Worm (Caenorhabditis elegans) whole organism, late embryonic: ENCODE data around the gene C25A8.5.
A peak's percentile ranks its signal among the peaks of the same experiment; 100 is the strongest.

ENCODE experiments used
- C38D4.7 ChIP-seq: fragments of 200-800 bp; sonication (Bioruptor generic); optimal IDR thresholded peaks from 2 replicates; lab custom pipeline; 2018; ENCODE audit warnings: mild to moderate bottlenecking, missing genetic modification characterization, moderate library complexity, missing compliant biosample characterization
- F13H6.1 ChIP-seq: sonication (generic microtip); optimal IDR thresholded peaks from 2 replicates; lab custom pipeline; 2016; ENCODE audit warnings: missing genetic modification characterization, missing compliant biosample characterization
- K09A11.1 ChIP-seq: sonication (generic microtip); optimal IDR thresholded peaks from 2 replicates; lab custom pipeline; 2017; ENCODE audit warnings: antibody characterized with exemption, mild to moderate bottlenecking, missing genetic modification characterization, missing compliant biosample characterization; ENCODE audit not compliant: insufficient read depth
- T23F11.4 ChIP-seq: fragments of 200-800 bp; sonication (Bioruptor generic); optimal IDR thresholded peaks from 2 replicates; lab custom pipeline; 2018; ENCODE audit warnings: mild to moderate bottlenecking, missing genetic modification characterization, missing compliant biosample characterization
- Y22D7AL.16 ChIP-seq: sonication (generic microtip); optimal IDR thresholded peaks from 2 replicates; lab custom pipeline; 2016; ENCODE audit warnings: missing genetic modification characterization, missing compliant biosample characterization
- ama-1 ChIP-seq: fragments of 150-350 bp; optimal IDR thresholded peaks from 2 replicates; lab custom pipeline; 2014
- ceh-19 ChIP-seq: fragments of 200-800 bp; sonication (Bioruptor generic); optimal IDR thresholded peaks from 2 replicates; lab custom pipeline; 2018; ENCODE audit warnings: mild to moderate bottlenecking, missing genetic modification characterization, missing compliant biosample characterization
- ceh-2 ChIP-seq: sonication (generic microtip); optimal IDR thresholded peaks from 2 replicates; lab custom pipeline; 2016; ENCODE audit warnings: missing genotype, missing genetic modification characterization, missing compliant biosample characterization
- ceh-22 ChIP-seq: sonication (generic microtip); optimal IDR thresholded peaks from 2 replicates; lab custom pipeline; 2017; ENCODE audit warnings: missing biosample characterization, missing genetic modification characterization
- ceh-24 ChIP-seq: sonication (generic microtip); optimal IDR thresholded peaks from 2 replicates; lab custom pipeline; 2016; ENCODE audit warnings: mild to moderate bottlenecking, missing genetic modification characterization, missing compliant biosample characterization
- ceh-31 ChIP-seq: sonication (generic microtip); optimal IDR thresholded peaks from 2 replicates; lab custom pipeline; 2016; ENCODE audit warnings: missing genetic modification characterization, missing compliant biosample characterization
- ceh-48 ChIP-seq: sonication (generic microtip); optimal IDR thresholded peaks from 2 replicates; lab custom pipeline; 2016; ENCODE audit warnings: missing genetic modification characterization, inconsistent platforms, missing compliant biosample characterization
- ceh-6 ChIP-seq: fragments of 200-800 bp; sonication (Bioruptor generic); optimal IDR thresholded peaks from 2 replicates; lab custom pipeline; 2018; ENCODE audit warnings: mild to moderate bottlenecking, missing genetic modification characterization, missing compliant biosample characterization
- ceh-9 ChIP-seq: sonication (generic microtip); optimal IDR thresholded peaks from 2 replicates; lab custom pipeline; 2016; ENCODE audit warnings: mild to moderate bottlenecking, missing genetic modification characterization, inconsistent platforms, missing compliant biosample characterization
- elt-2 ChIP-seq: sonication (generic microtip); optimal IDR thresholded peaks from 2 replicates; lab custom pipeline; 2016; ENCODE audit warnings: missing genetic modification reagents, missing genetic modification characterization, missing compliant biosample characterization
- elt-4 ChIP-seq: sonication (generic microtip); optimal IDR thresholded peaks from 2 replicates; lab custom pipeline; 2016; ENCODE audit warnings: missing genetic modification characterization, missing compliant biosample characterization
- eyg-1 ChIP-seq: sonication (generic microtip); optimal IDR thresholded peaks from 2 replicates; lab custom pipeline; 2016; ENCODE audit warnings: missing genotype, missing genetic modification characterization, missing compliant biosample characterization
- fax-1 ChIP-seq: sonication (generic microtip); optimal IDR thresholded peaks from 2 replicates; lab custom pipeline; 2016; ENCODE audit warnings: missing genotype, missing genetic modification characterization, missing compliant biosample characterization
- fkh-10 ChIP-seq: fragments of 150-350 bp; optimal IDR thresholded peaks from 2 replicates; lab custom pipeline; 2014; ENCODE audit warnings: missing biosample characterization, missing genetic modification reagents, missing genetic modification characterization
- hlh-13 ChIP-seq: fragments of 200-800 bp; sonication (Bioruptor generic); optimal IDR thresholded peaks from 2 replicates; lab custom pipeline; 2018; ENCODE audit warnings: mild to moderate bottlenecking, missing genetic modification characterization, missing compliant biosample characterization
- hlh-15 ChIP-seq: sonication (generic microtip); optimal IDR thresholded peaks from 2 replicates; lab custom pipeline; 2016; ENCODE audit warnings: missing genetic modification characterization, missing compliant biosample characterization
- hlh-6 ChIP-seq: sonication (generic microtip); optimal IDR thresholded peaks from 2 replicates; lab custom pipeline; 2016; ENCODE audit warnings: missing genotype, missing genetic modification characterization, missing compliant biosample characterization
- lin-11 ChIP-seq: fragments of 200-800 bp; sonication (Bioruptor generic); optimal IDR thresholded peaks from 2 replicates; lab custom pipeline; 2018; ENCODE audit warnings: mild to moderate bottlenecking, missing genetic modification characterization, missing compliant biosample characterization
- nfya-1 ChIP-seq: sonication (generic microtip); optimal IDR thresholded peaks from 2 replicates; lab custom pipeline; 2017; ENCODE audit warnings: missing genetic modification characterization, mild to moderate bottlenecking, missing compliant biosample characterization, antibody characterized with exemption, moderate library complexity
- nhr-11 ChIP-seq: fragments of 150-350 bp; optimal IDR thresholded peaks from 2 replicates; lab custom pipeline; 2014; ENCODE audit warnings: missing biosample characterization, missing genetic modification characterization
- odd-2 ChIP-seq: sonication (generic microtip); optimal IDR thresholded peaks from 2 replicates; lab custom pipeline; 2017; ENCODE audit warnings: antibody characterized with exemption, mild to moderate bottlenecking, missing genetic modification characterization, missing compliant biosample characterization
- pat-9 ChIP-seq: fragments of 200-800 bp; sonication (Bioruptor generic); optimal IDR thresholded peaks from 2 replicates; lab custom pipeline; 2018; ENCODE audit warnings: mild to moderate bottlenecking, missing genetic modification characterization, moderate library complexity, missing compliant biosample characterization
- pax-1 ChIP-seq: fragments of 150-350 bp; optimal IDR thresholded peaks from 2 replicates; lab custom pipeline; 2014; ENCODE audit warnings: missing biosample characterization, missing genetic modification characterization
- pha-2 ChIP-seq: sonication (generic microtip); optimal IDR thresholded peaks from 2 replicates; lab custom pipeline; 2017; ENCODE audit warnings: mild to moderate bottlenecking, missing genetic modification characterization, missing compliant biosample characterization
- pha-4 ChIP-seq: fragments of 150-350 bp; optimal IDR thresholded peaks from 2 replicates; lab custom pipeline; 2018; ENCODE audit warnings: missing biosample characterization, missing genetic modification reagents, missing genetic modification characterization
- pqm-1 ChIP-seq: sonication (generic microtip); optimal IDR thresholded peaks from 2 replicates; lab custom pipeline; 2016; ENCODE audit warnings: missing genetic modification characterization, missing compliant biosample characterization
- pros-1 ChIP-seq: fragments of 150-350 bp; optimal IDR thresholded peaks from 2 replicates; lab custom pipeline; 2014; ENCODE audit warnings: missing biosample characterization, missing genetic modification reagents, missing genetic modification characterization
- ref-2 ChIP-seq: sonication (generic microtip); optimal IDR thresholded peaks from 2 replicates; lab custom pipeline; 2016; ENCODE audit warnings: missing genetic modification characterization, missing compliant biosample characterization
- rnt-1 ChIP-seq: sonication (generic microtip); optimal IDR thresholded peaks from 2 replicates; lab custom pipeline; 2016; ENCODE audit warnings: missing genetic modification characterization, missing compliant biosample characterization
- sox-4 ChIP-seq: sonication (generic microtip); optimal IDR thresholded peaks from 2 replicates; lab custom pipeline; 2017; ENCODE audit warnings: mild to moderate bottlenecking, missing genetic modification characterization, inconsistent platforms, missing compliant biosample characterization
- syd-9 ChIP-seq: sonication (generic microtip); optimal IDR thresholded peaks from 2 replicates; lab custom pipeline; 2016; ENCODE audit warnings: mild to moderate bottlenecking, missing genetic modification characterization, moderate library complexity, missing compliant biosample characterization
- tbx-2 ChIP-seq: sonication (generic microtip); optimal IDR thresholded peaks from 2 replicates; lab custom pipeline; 2016; ENCODE audit warnings: missing genetic modification characterization, missing compliant biosample characterization
- tbx-7 ChIP-seq: sonication (generic microtip); optimal IDR thresholded peaks from 2 replicates; lab custom pipeline; 2016; ENCODE audit warnings: missing genotype, missing genetic modification characterization, missing compliant biosample characterization
- ttx-3 ChIP-seq: sonication (generic microtip); optimal IDR thresholded peaks from 2 replicates; lab custom pipeline; 2016; ENCODE audit warnings: missing genetic modification reagents, missing genetic modification characterization, missing compliant biosample characterization
- unc-3 ChIP-seq, 2 experiments: fragments of 200-800 bp in 1 of 2; sonication (Bioruptor generic) in 1 of 2; sonication (generic microtip) in 1 of 2; conservative IDR thresholded peaks in 1 of 2; optimal IDR thresholded peaks in 1 of 2; 2 replicates each; pipeline versions ENCODE4 v1.3.6 to Lab custom; 2016 to 2022; ENCODE audit warnings: missing compliant biosample characterization in 2 of 2, missing genetic modification characterization in 2 of 2, missing genetic modification reagents in 1 of 2
- unc-42 ChIP-seq: sonication (generic microtip); optimal IDR thresholded peaks from 2 replicates; lab custom pipeline; 2016; ENCODE audit warnings: missing genotype, missing genetic modification characterization, missing compliant biosample characterization
- unc-55 ChIP-seq: sonication (generic microtip); optimal IDR thresholded peaks from 2 replicates; lab custom pipeline; 2017; ENCODE audit warnings: missing biosample characterization, missing genetic modification reagents, missing genetic modification characterization
- zip-5 ChIP-seq: sonication (generic microtip); optimal IDR thresholded peaks from 2 replicates; lab custom pipeline; 2016; ENCODE audit warnings: missing genetic modification characterization, missing compliant biosample characterization

C25A8.5 gene

DNA sequence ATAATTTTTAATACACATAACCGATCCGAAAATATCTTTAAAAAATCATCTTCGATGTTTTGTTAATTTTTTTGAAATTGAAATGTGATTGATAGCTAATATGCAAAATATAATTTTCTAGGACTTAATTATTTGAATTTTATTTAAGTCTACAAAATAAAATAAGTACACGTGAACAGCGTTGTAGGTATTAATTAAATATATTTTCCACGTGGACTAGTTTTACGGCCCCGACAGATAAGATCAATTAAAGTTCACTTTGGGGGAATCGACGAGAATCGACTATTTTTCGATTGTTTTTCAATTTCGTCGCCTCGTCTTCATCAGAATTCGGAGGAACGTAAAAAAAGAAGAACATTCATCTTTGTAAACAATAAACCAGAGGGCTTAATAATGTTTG is at the start of gene C25A8.5:
C25A8.5 (plus strand) TSS at position 301 of the 400 bp plus-strand sequence.
- TF ChIP-seq pha-2 (tag; lab: Kevin White, UChicago), result no peak
- no peak for TF ChIP-seq rnt-1 (tag; lab: Kevin White, UChicago)
- no peak for TF ChIP-seq ref-2 (tag; lab: Kevin White, UChicago)
- no peak for TF ChIP-seq ceh-9 (tag; lab: Kevin White, UChicago)
- no peak for TF ChIP-seq sox-4 (tag; lab: Kevin White, UChicago)
- TF ChIP-seq F13H6.1 (tag; lab: Kevin White, UChicago), result no peak
- no peak for TF ChIP-seq elt-4
- TF ChIP-seq tbx-7 (tag; lab: Kevin White, UChicago), result no peak
- no peak for TF ChIP-seq ceh-2 (tag; lab: Kevin White, UChicago)
- no peak for TF ChIP-seq elt-2
- no peak for TF ChIP-seq ceh-19 (GFP tag; lab: Kevin White, UChicago)
- no peak for TF ChIP-seq pat-9 (tag; lab: Kevin White, UChicago)
- TF ChIP-seq fkh-10, result no peak
- no peak for TF ChIP-seq ttx-3

- TF ChIP-seq Y22D7AL.16 (tag; lab: Kevin White, UChicago) (no peak), zip-5 (tag; lab: Kevin White, UChicago) (no peak), fax-1 (tag; lab: Kevin White, UChicago) (no peak), rnt-1 (tag; lab: Kevin White, UChicago) (no peak)
Observed at ce11 chrIV:6951259-6951658, 48.0 kb upstream of the C25A8.5 start.

DNA sequence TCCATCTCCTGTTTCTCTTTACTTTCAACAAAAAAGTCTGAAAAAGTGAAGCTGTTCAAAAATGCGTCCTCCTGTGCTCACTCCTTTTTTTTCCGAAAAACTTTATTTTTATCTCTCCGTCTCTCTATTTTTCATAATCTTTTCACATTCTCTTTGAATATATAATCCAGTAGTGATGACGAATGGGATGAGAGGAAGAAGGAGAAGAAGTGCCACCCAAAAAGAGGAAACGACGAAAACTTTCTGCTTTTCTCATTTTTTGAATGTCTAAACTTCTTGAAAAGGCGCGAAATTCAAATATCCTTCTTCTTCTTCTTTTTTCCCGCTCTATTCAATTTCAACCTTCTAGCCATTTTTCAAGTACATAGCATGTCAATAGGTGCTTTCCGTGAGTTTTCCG is 44.6 kb upstream of the C25A8.5 start:
- TF ChIP-seq unc-42 (peak; percentile 25), syd-9 (no peak)

DNA sequence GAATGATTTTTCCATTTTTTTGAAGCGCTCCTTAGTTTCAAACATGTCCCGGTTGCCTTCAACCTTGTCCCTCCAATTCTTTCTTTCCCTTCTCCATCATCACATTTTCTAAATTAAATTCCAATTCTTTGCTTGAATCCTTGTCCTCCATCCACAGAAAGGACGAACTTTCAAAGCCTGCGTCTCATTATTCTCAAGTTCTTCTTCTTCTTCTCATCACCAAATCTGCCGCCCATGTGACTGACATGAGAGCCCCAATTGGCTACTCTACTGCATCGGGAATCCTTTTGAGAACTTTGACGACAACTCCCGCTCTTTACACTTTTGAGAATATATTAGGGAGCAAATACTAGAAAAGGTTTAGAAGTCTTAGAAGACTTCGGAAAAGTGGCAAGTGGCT is 42.6 kb upstream of the C25A8.5 start:
- TF ChIP-seq rnt-1 (tag; lab: Kevin White, UChicago) (no peak), sox-4 (tag; lab: Kevin White, UChicago) (no peak), pha-4 (no peak), tbx-2 (tag; lab: Kevin White, UChicago) (no peak), nhr-11 (tag; lab: Kevin White, UChicago) (no peak), Y22D7AL.16 (tag; lab: Kevin White, UChicago) (no peak), zip-5 (tag; lab: Kevin White, UChicago) (no peak), nfya-1 (peak; percentile 52), pros-1 (no peak), elt-4 (no peak), ama-1 (lab: Kevin White, UChicago) (no peak), pqm-1 (tag; lab: Kevin White, UChicago) (no peak), unc-42 (peak; percentile 96), ceh-31 (tag; lab: Kevin White, UChicago) (peak; percentile 25), unc-3 (GFP tag; conservative IDR thresholded peaks at IDR 0.05; lab: Robert Waterston, UW) (no peak), unc-3 (tag; optimal IDR thresholded peaks at IDR 0.05; lab: Kevin White, UChicago) (no peak), unc-55 (GFP tag; lab: Kevin White, UChicago) (peak; percentile 32), K09A11.1 (no peak), ceh-22 (no peak), ceh-24 (no peak), eyg-1 (no peak)

DNA sequence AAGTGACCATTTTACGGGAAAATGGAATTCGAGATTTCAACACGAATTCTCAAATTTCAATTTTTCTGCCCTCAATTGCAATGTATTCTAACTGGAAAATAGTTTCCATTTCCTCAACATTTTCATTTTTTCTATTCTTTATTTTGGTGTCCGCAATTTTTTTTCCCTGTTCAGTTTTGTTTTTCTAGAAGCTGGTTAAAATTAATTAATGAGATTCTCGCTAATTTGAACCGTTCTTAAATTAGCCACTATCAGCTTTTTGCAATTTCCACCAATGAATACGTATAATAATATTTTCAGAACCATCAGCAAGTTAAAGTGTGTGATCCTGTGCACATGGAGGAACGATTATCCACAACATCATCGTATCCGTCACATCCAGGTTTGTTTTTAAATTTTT is 42.0 kb upstream of the C25A8.5 start, which contains the start of gene jnk-1:
jnk-1 (plus strand) TSS at position 301 of the 400 bp plus-strand sequence.
- TF ChIP-seq fax-1 (tag; lab: Kevin White, UChicago), result no peak
- TF ChIP-seq T23F11.4 (GFP tag; lab: Kevin White, UChicago), result no peak
- no peak for TF ChIP-seq hlh-13 (GFP tag; lab: Kevin White, UChicago)
- no peak for TF ChIP-seq hlh-15 (tag; lab: Kevin White, UChicago)
- no peak for TF ChIP-seq ceh-6 (GFP tag; lab: Kevin White, UChicago)
- TF ChIP-seq C38D4.7, result no peak
- TF ChIP-seq F13H6.1 (tag; lab: Kevin White, UChicago), result no peak
- TF ChIP-seq odd-2 (tag; lab: Kevin White, UChicago), result no peak
- TF ChIP-seq pax-1 (tag; lab: Kevin White, UChicago), result no peak
- no peak for TF ChIP-seq tbx-7 (tag; lab: Kevin White, UChicago)
- TF ChIP-seq ama-1 (lab: Kevin White, UChicago), result no peak
- no peak for TF ChIP-seq lin-11 (tag; lab: Kevin White, UChicago)
- TF ChIP-seq ceh-48 (tag; lab: Kevin White, UChicago), result no peak
- TF ChIP-seq unc-42, result no peak
- no peak for TF ChIP-seq nhr-11 (tag; lab: Kevin White, UChicago)
- TF ChIP-seq hlh-6, result no peak
- TF ChIP-seq, all 69 proteins: peak for 0
